Fruit fly (Drosophila melanogaster) whole organism, pupa: ENCODE data around the gene kni.

Experiments used
- CG10348 ChIP-seq: fragments of 200-800 bp; sonication (Bioruptor generic); IDR thresholded peaks from 2 replicates; pipeline ENCODE4 v1.3.6; 2022; ENCODE audit warnings: missing biosample characterization, missing genetic modification characterization
- CG12605 ChIP-seq: fragments of 200-800 bp; sonication (Bioruptor generic); IDR thresholded peaks from 2 replicates; pipeline ENCODE4 v1.3.6; 2022; ENCODE audit warnings: missing biosample characterization, missing genetic modification characterization
- CG13204 ChIP-seq: fragments of 200-800 bp; sonication (Bioruptor generic); optimal IDR thresholded peaks from 2 replicates; lab custom pipeline; 2018; ENCODE audit warnings: missing biosample characterization, mild to moderate bottlenecking, missing genetic modification characterization, moderate library complexity
- CG14655 ChIP-seq: fragments of 200-800 bp; sonication (Bioruptor generic); optimal IDR thresholded peaks from 3 replicates; lab custom pipeline; 2017; ENCODE audit warnings: mild to moderate bottlenecking, missing biosample characterization, missing genetic modification reagents, missing genetic modification characterization
- CG15710 ChIP-seq: fragments of 200-800 bp; sonication (Bioruptor generic); optimal IDR thresholded peaks from 2 replicates; lab custom pipeline; 2018; ENCODE audit warnings: missing biosample characterization, mild to moderate bottlenecking, missing genetic modification characterization, moderate library complexity
- CG17806 ChIP-seq: fragments of 200-800 bp; sonication (Bioruptor generic); optimal IDR thresholded peaks from 2 replicates; lab custom pipeline; 2018; ENCODE audit warnings: missing biosample characterization, mild to moderate bottlenecking, missing genetic modification characterization, moderate library complexity
- CG32121 ChIP-seq: fragments of 200-800 bp; sonication (Bioruptor generic); IDR thresholded peaks from 2 replicates; pipeline ENCODE4 v1.3.6; 2022; ENCODE audit warnings: missing biosample characterization, missing genetic modification characterization
- CG34367 ChIP-seq: fragments of 200-800 bp; sonication (Bioruptor generic); optimal IDR thresholded peaks from 2 replicates; lab custom pipeline; 2018; ENCODE audit warnings: missing biosample characterization, mild to moderate bottlenecking, missing genetic modification characterization
- CG4496 ChIP-seq: fragments of 200-800 bp; sonication (Bioruptor generic); IDR thresholded peaks from 3 replicates; pipeline ENCODE4 v1.3.6; 2022; ENCODE audit warnings: missing biosample characterization, missing genetic modification characterization
- CG8159 ChIP-seq: fragments of 200-800 bp; sonication (Bioruptor generic); optimal IDR thresholded peaks from 3 replicates; lab custom pipeline; 2018; ENCODE audit warnings: missing biosample characterization, mild to moderate bottlenecking, missing genetic modification characterization, moderate library complexity
- CG8301 ChIP-seq: fragments of 200-800 bp; sonication (Bioruptor generic); optimal IDR thresholded peaks from 2 replicates; lab custom pipeline; 2018; ENCODE audit warnings: missing biosample characterization, mild to moderate bottlenecking, missing genetic modification characterization
- CG9948 ChIP-seq: fragments of 200-800 bp; sonication (Bioruptor generic); optimal IDR thresholded peaks from 2 replicates; lab custom pipeline; 2018; ENCODE audit warnings: missing biosample characterization, mild to moderate bottlenecking, missing genetic modification characterization, moderate library complexity
- D1 ChIP-seq: fragments of 200-800 bp; sonication (Bioruptor generic); optimal IDR thresholded peaks from 2 replicates; lab custom pipeline; 2018; ENCODE audit warnings: missing biosample characterization, mild to moderate bottlenecking, missing genetic modification characterization, moderate library complexity
- EcR ChIP-seq: fragments of 200-800 bp; sonication (Bioruptor generic); optimal IDR thresholded peaks from 3 replicates; lab custom pipeline; 2019; ENCODE audit warnings: missing biosample characterization, missing genetic modification characterization, mild to moderate bottlenecking, moderate library complexity, missing genetic modification reagents
- Ets98B ChIP-seq: fragments of 200-800 bp; sonication (Bioruptor generic); IDR thresholded peaks from 2 replicates; pipeline ENCODE4 v1.3.6; 2022; ENCODE audit warnings: missing biosample characterization, missing genetic modification characterization
- Pif1A ChIP-seq: fragments of 200-800 bp; sonication (Bioruptor generic); optimal IDR thresholded peaks from 3 replicates; lab custom pipeline; 2016; ENCODE audit warnings: missing biosample characterization, missing genetic modification characterization
- Pif1B ChIP-seq: fragments of 200-800 bp; sonication (Bioruptor generic); optimal IDR thresholded peaks from 3 replicates; lab custom pipeline; 2016; ENCODE audit warnings: missing biosample characterization, missing genetic modification characterization
- Snoo ChIP-seq: fragments of 200-800 bp; sonication (Bioruptor generic); optimal IDR thresholded peaks from 3 replicates; lab custom pipeline; 2017; ENCODE audit warnings: missing biosample characterization, mild to moderate bottlenecking, missing genetic modification characterization, inconsistent platforms
- fd96Ca ChIP-seq: fragments of 200-800 bp; sonication (Bioruptor generic); IDR thresholded peaks from 3 replicates; pipeline ENCODE4 v1.3.6; 2022; ENCODE audit warnings: missing biosample characterization, missing genetic modification characterization
- gl ChIP-seq: fragments of 200-800 bp; sonication (Bioruptor generic); optimal IDR thresholded peaks from 2 replicates; lab custom pipeline; 2018; ENCODE audit warnings: missing biosample characterization, mild to moderate bottlenecking, missing genetic modification characterization
- rn ChIP-seq: fragments of 200-800 bp; sonication (Bioruptor generic); IDR thresholded peaks from 2 replicates; pipeline ENCODE4 v1.3.6; 2022; ENCODE audit warnings: missing biosample characterization, missing genetic modification characterization

Gene kni

DNA sequence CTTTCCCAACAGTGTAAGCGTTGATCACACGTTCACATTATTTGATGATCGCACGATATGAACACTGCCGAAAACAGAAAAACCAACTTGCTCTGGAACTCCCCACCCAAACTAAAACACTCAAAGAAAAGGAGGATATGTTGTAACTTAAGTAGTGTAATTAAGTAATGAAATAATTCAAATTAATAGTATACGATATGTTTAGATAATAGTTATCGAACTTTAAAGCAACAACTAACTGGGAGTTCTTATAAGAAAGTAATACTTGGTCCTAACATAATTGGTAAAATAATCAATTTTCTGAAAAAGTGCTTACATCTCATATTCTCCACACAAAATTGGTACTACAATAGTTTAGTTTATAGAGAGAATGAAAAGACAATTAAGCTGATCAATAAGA lies 38.1 kb downstream of the kni start:
- no peak for TF ChIP-seq CG4496 (GFP tag; lab: Robert Waterston, UW)
- TF ChIP-seq D1 (tag; lab: Kevin White, UChicago) = no peak
- TF ChIP-seq CG13204 = no peak
- no peak for TF ChIP-seq Snoo (tag; lab: Kevin White, UChicago)
- TF ChIP-seq CG14655 (GFP tag; lab: Kevin White, UChicago) = no peak
- no peak for TF ChIP-seq CG12605
- no peak for TF ChIP-seq rn (GFP tag; lab: Robert Waterston, UW)

DNA sequence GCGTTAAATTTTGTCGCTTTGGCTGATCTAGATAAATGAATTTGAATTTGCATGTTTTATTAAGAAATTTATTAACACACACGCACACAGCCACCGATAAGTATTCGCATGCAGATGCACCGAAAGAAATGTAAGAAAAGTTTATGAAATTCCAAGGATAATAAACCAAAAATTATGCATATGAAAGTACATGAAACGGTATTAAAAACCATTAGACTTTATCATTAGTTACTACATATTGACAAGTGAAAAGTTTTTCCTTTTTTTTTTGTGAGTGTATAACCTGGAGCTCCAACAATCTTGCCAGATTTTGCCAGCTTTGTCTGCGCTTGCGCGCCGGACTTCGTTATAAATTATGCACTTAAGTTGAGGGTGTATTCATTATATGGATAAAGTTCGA lies 46.2 kb downstream of the kni start:
- TF ChIP-seq Pif1B (GFP tag; lab: Kevin White, UChicago) (peak; percentile 48), CG8159 (tag; lab: Kevin White, UChicago) (peak; percentile 80), CG9948 (tag; lab: Kevin White, UChicago) (peak; percentile 63), EcR (GFP tag; lab: Kevin White, UChicago) (no peak), Snoo (tag; lab: Kevin White, UChicago) (peak; percentile 73), CG8301 (tag; lab: Kevin White, UChicago) (no peak), CG17806 (tag; lab: Kevin White, UChicago) (peak; percentile 75), gl (tag; lab: Kevin White, UChicago) (peak; percentile 26), CG32121 (no peak), Pif1A (peak; percentile 65), CG15710 (peak; percentile 75), CG10348 (no peak), fd96Ca (GFP tag; lab: Robert Waterston, UW) (no peak), CG34367 (tag; lab: Kevin White, UChicago) (peak; percentile 43), CG14655 (GFP tag; lab: Kevin White, UChicago) (no peak)

DNA sequence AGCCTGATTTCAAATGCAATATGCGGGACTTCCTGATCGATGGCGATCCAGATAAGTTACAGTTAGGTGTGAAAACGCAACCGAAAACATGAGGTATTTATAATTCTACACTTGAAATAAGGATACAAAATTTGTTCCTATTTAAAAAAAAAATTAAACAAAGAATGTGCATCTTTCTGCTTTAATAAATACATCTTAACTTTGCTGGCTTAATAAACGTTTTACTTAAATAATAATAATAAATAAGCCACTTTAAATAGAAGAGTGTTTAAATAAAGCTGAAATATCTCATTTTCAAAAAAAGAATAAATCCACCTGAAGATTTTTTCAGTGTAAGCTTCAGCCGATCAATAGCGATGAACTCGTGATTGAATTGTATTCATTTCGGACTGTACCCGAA lies 50.5 kb downstream of the kni start:
- TF ChIP-seq EcR (GFP tag; lab: Kevin White, UChicago) = no peak
- no peak for TF ChIP-seq CG8301 (tag; lab: Kevin White, UChicago)
- no peak for TF ChIP-seq CG9948 (tag; lab: Kevin White, UChicago)
- TF ChIP-seq CG32121 = no peak
- no peak for TF ChIP-seq CG14655 (GFP tag; lab: Kevin White, UChicago)
- no peak for TF ChIP-seq CG15710
- no peak for TF ChIP-seq Ets98B (GFP tag; lab: Robert Waterston, UW)
- no peak for TF ChIP-seq fd96Ca (GFP tag; lab: Robert Waterston, UW)
- TF ChIP-seq CG34367 (tag; lab: Kevin White, UChicago) = no peak
- TF ChIP-seq Snoo (tag; lab: Kevin White, UChicago) = no peak
- no peak for TF ChIP-seq CG13204
- TF ChIP-seq CG10348 = no peak
- TF ChIP-seq Pif1A = no peak
- TF ChIP-seq CG12605 = no peak
- no peak for TF ChIP-seq CG4496 (GFP tag; lab: Robert Waterston, UW)
- no peak for TF ChIP-seq gl (tag; lab: Kevin White, UChicago)

DNA sequence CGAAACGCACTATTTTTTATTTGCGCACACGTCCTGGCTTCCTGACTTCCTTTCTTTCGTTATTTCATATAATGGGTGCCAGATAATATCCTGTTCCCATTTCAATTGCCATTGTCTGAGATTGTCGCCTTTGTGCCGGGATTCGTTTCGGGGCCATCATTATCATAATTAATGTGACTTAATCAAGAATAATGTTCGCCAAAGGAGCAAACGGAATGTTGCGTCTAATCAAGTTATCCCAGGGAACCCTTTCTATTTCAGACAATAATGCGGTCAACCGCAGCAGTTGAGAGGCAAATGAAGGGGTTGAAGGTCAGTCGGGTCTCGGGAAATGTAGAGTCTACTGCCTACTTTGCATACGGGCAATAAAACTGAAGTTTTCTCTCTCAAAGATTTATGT lies 51.4 kb downstream of the kni start:
- TF ChIP-seq CG17806 (tag; lab: Kevin White, UChicago) (no peak), CG34367 (tag; lab: Kevin White, UChicago) (no peak), CG12605 (no peak), CG10348 (no peak), CG8159 (tag; lab: Kevin White, UChicago) (no peak), D1 (tag; lab: Kevin White, UChicago) (no peak), rn (GFP tag; lab: Robert Waterston, UW) (no peak), Pif1A (no peak), CG15710 (no peak)
